Fruit fly (Drosophila melanogaster): ENCODE measurements around the gene Lamtor4.
A peak's percentile ranks its signal among the peaks of the same experiment; 100 is the strongest.

Lamtor4 gene

DNA sequence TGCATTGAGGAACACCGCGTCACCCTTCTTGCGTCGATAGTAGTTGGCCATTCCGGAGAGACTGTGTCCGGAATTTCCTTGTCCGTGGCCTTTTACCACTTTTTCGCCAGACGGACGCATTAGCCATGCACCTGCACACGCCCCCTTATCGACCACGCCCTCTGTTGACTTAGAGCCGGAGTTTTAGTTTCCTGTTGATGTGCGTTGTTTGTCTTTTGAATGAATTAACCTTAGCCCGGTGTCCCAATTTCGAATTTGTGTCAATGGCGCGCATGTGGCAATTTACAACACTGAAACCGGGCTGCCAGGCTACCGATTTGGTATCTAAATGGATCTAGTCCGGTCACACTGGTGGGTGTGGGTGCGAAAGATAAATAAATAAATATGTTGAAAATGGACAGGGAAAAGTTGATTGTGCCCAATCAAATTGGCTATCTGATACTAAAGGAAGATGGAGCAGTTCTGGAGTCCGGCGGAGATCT lies at the start of gene Lamtor4, which contains the start of gene Gr63a:
TSS of gene Lamtor4 (plus strand) at position 348 of the 482 bp plus-strand sequence.
TSS of gene Gr63a (minus strand) at position 51 of the 482 bp plus-strand sequence.
- peak; percentile 99 for TF ChIP-seq fkh (GFP tag; optimal IDR thresholded peaks at IDR 0.05)
- 0 out of 3 replicates have a peak, but pooled peaks have one; percentile 28 for TF ChIP-seq CG6163 (GFP tag; IDR thresholded peaks at IDR 0.05)
- TF ChIP-seq Sox14 (GFP tag; optimal IDR thresholded peaks at IDR 0.05) = peak; percentile 69
- TF ChIP-seq CG3919 (GFP tag; optimal IDR thresholded peaks at IDR 0.05) = no peak
- TF ChIP-seq salr (GFP tag; optimal IDR thresholded peaks at IDR 0.05) = no peak
- TF ChIP-seq CG1621 (tag; optimal IDR thresholded peaks at IDR 0.05) = peak; percentile 5
- TF ChIP-seq Eip75B (GFP tag; optimal IDR thresholded peaks at IDR 0.05) = peak; percentile 44
- TF ChIP-seq esn (GFP tag; optimal IDR thresholded peaks at IDR 0.05) = peak; percentile 47
- peak; percentile 9 for TF ChIP-seq CG31627 (GFP tag; optimal IDR thresholded peaks at IDR 0.05)

- TF ChIP-seq fd59A (GFP tag; optimal IDR thresholded peaks at IDR 0.05) (no peak), fkh (GFP tag; optimal IDR thresholded peaks at IDR 0.05) (no peak), CG4318 (GFP tag; optimal IDR thresholded peaks at IDR 0.05) (no peak), pdm3 (GFP tag; optimal IDR thresholded peaks at IDR 0.05) (no peak), CG1621 (tag; optimal IDR thresholded peaks at IDR 0.05) (no peak), Eip93F (GFP tag; optimal IDR thresholded peaks at IDR 0.05) (no peak), CG3032 (tag; optimal IDR thresholded peaks at IDR 0.05) (no peak), CG7368 (GFP tag; optimal IDR thresholded peaks at IDR 0.05) (no peak), CG16779 (tag; optimal IDR thresholded peaks at IDR 0.05) (no peak), CG6808 (GFP tag; optimal IDR thresholded peaks at IDR 0.05) (no peak), Met (GFP tag; optimal IDR thresholded peaks at IDR 0.05) (no peak), CG8119 (GFP tag; IDR thresholded peaks at IDR 0.05) (no peak), CG8319 (GFP tag; optimal IDR thresholded peaks at IDR 0.05) (no peak), svp (GFP tag) (no peak), Sox14 (GFP tag; optimal IDR thresholded peaks at IDR 0.05) (no peak), spab (GFP tag; optimal IDR thresholded peaks at IDR 0.05) (no peak)
Measured at dm6 chr3L:3847810-3848326, 48.8 kb upstream of the Lamtor4 start.

- TF ChIP-seq CG1621 (tag; optimal IDR thresholded peaks at IDR 0.05) (no peak), achi (GFP tag; optimal IDR thresholded peaks at IDR 0.05) (no peak), CG8632 (GFP tag; optimal IDR thresholded peaks at IDR 0.05) (no peak), CG9139 (GFP tag; optimal IDR thresholded peaks at IDR 0.05) (no peak), CG6808 (GFP tag; optimal IDR thresholded peaks at IDR 0.05) (no peak), Hr39 (GFP tag; optimal IDR thresholded peaks at IDR 0.05) (no peak), Lpt (GFP tag; optimal IDR thresholded peaks at IDR 0.05) (no peak), net (GFP tag; optimal IDR thresholded peaks at IDR 0.05) (no peak), CG11902 (GFP tag; optimal IDR thresholded peaks at IDR 0.05) (no peak), CG3919 (GFP tag; optimal IDR thresholded peaks at IDR 0.05) (no peak)
Measured at dm6 chr3L:3848687-3849270, 47.9 kb upstream of the Lamtor4 start.

DNA sequence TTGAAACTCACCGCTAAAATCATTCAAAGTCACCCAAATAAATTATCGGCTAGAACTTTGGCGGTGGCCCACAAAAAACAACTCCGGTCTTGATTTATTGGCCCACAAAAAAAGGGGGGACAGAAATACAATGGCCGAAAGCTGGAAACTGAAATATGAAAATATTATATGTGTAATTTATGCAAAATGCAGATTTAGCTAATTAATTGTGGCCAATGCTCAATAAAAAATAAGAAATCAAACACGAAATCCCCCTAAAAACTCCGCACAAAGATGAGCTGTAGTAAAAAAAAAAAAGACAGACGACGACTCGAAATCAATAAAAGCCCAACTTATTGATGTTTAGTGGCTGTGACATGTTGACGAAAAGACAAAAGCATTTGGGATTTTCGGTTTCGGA lies 46.9 kb upstream of the Lamtor4 start:
- TF ChIP-seq pdm3 (GFP tag; optimal IDR thresholded peaks at IDR 0.05) (no peak), lz (GFP tag; optimal IDR thresholded peaks at IDR 0.05) (no peak), Eip78C (GFP tag) (no peak), Gug (GFP tag; IDR thresholded peaks at IDR 0.05) (no peak), Sox102F (GFP tag; optimal IDR thresholded peaks at IDR 0.05) (no peak), Blimp-1 (GFP tag; optimal IDR thresholded peaks at IDR 0.05) (no peak), CG32006 (GFP tag; optimal IDR thresholded peaks at IDR 0.05) (no peak), CG4318 (GFP tag; optimal IDR thresholded peaks at IDR 0.05) (no peak), Hr4 (GFP tag; optimal IDR thresholded peaks at IDR 0.05) (no peak), CG6792 (GFP tag; optimal IDR thresholded peaks at IDR 0.05) (no peak), fd59A (GFP tag; optimal IDR thresholded peaks at IDR 0.05) (no peak), CG11902 (GFP tag; optimal IDR thresholded peaks at IDR 0.05) (no peak), Met (GFP tag; optimal IDR thresholded peaks at IDR 0.05) (no peak), dac (GFP tag; optimal IDR thresholded peaks at IDR 0.05) (no peak), acj6 (GFP tag; optimal IDR thresholded peaks at IDR 0.05) (no peak), Sox15 (GFP tag; optimal IDR thresholded peaks at IDR 0.05) (no peak), Eip93F (GFP tag; optimal IDR thresholded peaks at IDR 0.05) (no peak)
